Fruit fly (Drosophila melanogaster): ENCODE results near the gene CG8064.

Gene CG8064

DNA sequence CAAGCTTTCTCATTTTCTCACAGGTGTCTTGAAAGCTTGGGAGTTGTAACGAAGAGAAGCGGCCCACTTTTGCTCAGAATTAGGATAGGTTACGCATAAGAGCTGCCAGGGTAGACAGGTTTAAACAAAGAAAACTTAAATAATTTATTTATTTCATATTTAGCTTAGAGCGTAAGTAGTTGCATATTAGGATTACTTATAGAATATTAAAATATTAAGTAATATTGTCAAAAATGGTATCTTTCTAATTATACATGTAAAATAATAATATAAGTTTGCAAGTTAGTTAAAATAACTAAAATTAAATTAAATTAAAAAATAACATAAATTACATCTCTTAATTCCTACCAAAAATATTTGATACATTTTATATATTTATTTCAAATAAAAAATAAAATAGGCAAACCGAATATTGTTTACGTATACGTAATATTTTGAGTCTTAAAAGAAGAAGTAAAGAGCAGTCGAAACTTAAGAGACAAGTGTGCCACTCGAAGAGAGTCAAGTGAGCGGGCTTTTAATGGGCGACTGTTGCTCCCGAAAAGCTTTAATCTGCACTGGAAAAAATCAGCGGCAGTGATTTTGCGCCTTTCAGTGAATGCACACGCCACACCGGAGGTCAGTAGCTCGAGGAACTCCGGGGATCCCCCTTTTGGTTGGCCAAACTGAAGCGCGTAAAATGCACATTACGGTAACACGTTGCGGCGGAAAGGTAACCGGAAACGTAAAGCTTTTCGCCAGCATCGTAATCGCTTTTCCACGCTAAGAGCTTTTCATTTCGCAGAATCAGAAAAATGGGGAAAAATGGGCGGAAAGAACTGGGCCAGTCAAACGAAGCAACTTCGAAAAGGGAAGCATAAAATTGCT is 31.6 kb downstream of the CG8064 start (continued):
- TF ChIP-seq chn (GFP tag; optimal IDR thresholded peaks at IDR 0.05) (peak; percentile 19), B-H1 (GFP tag; IDR thresholded peaks at IDR 0.05) (no peak; the same call in 2 of the 3 replicates), ac (GFP tag; optimal IDR thresholded peaks at IDR 0.05) (no peak), E2f1 (GFP tag; IDR thresholded peaks at IDR 0.05) (peak; percentile 43; the same call in 1 of the 2 replicates), Lim3 (GFP tag; IDR thresholded peaks at IDR 0.05) (no peak), CG11723 (GFP tag; optimal IDR thresholded peaks at IDR 0.05) (no peak), CG2875 (GFP tag; optimal IDR thresholded peaks at IDR 0.05) (no peak), Sry-β (GFP tag; optimal IDR thresholded peaks at IDR 0.05) (no peak), fu2 (GFP tag; optimal IDR thresholded peaks at IDR 0.05) (no peak), Drgx (GFP tag; IDR thresholded peaks at IDR 0.05) (peak; percentile 12; the same call in 1 of the 2 replicates), CG18619 (GFP tag; optimal IDR thresholded peaks at IDR 0.05) (no peak), C15 (GFP tag; IDR thresholded peaks at IDR 0.05) (no peak), Atf6 (GFP tag; IDR thresholded peaks at IDR 0.05) (peak; percentile 46; the same call in 1 of the 2 replicates), CG13123 (GFP tag; optimal IDR thresholded peaks at IDR 0.05) (no peak), Pdp1 (GFP tag; optimal IDR thresholded peaks at IDR 0.05) (peak in 1 of 2 experiments; percentile 23), unc-4 (GFP tag; IDR thresholded peaks at IDR 0.05; ENCODE audit: partially characterized antibody) (no peak), CG12659 (GFP tag; optimal IDR thresholded peaks at IDR 0.05) (no peak), CG1024 (GFP tag; IDR thresholded peaks at IDR 0.05) (no peak), Sox100B (GFP tag; optimal IDR thresholded peaks at IDR 0.05) (no peak), NC2α (GFP tag; optimal IDR thresholded peaks at IDR 0.05) (no peak), Hey (tag; optimal IDR thresholded peaks at IDR 0.05) (no peak), sr (GFP tag; IDR thresholded peaks at IDR 0.05) (no peak), CG33213 (GFP tag; optimal IDR thresholded peaks at IDR 0.05) (no peak), h (optimal IDR thresholded peaks at IDR 0.05) (no peak), ewg (GFP tag; optimal IDR thresholded peaks at IDR 0.05) (no peak), Doc3 (GFP tag; IDR thresholded peaks at IDR 0.05; ENCODE audit: partially characterized antibody) (no peak), Nf-YB (GFP tag; optimal IDR thresholded peaks at IDR 0.05) (no peak), gcm (GFP tag; optimal IDR thresholded peaks at IDR 0.05) (no peak), pb (GFP tag; optimal IDR thresholded peaks at IDR 0.05) (peak; percentile 4), mld (GFP tag; IDR thresholded peaks at IDR 0.05; ENCODE audit: partially characterized antibody) (no peak), CoRest (tag; optimal IDR thresholded peaks at IDR 0.05) (peak; percentile 16), hb (GFP tag; IDR thresholded peaks at IDR 0.05; ENCODE audit: partially characterized antibody) (no peak), cato (GFP tag; optimal IDR thresholded peaks at IDR 0.05; ENCODE audit: borderline replicate concordance) (no peak), CG11696 (GFP tag; IDR thresholded peaks at IDR 0.05) (peak; percentile 26; the same call in 1 of the 2 replicates), CG8290 (GFP tag; optimal IDR thresholded peaks at IDR 0.05) (no peak), CG8290 (tag; optimal IDR thresholded peaks at IDR 0.05) (peak in 1 of 2 experiments; percentile 66), pros (GFP tag; optimal IDR thresholded peaks at IDR 0.05) (no peak), CG30403 (GFP tag; optimal IDR thresholded peaks at IDR 0.05) (no peak), vfl (GFP tag; optimal IDR thresholded peaks at IDR 0.05) (peak; percentile 5), Bdp1 (GFP tag; optimal IDR thresholded peaks at IDR 0.05) (no peak), CG2712 (tag; optimal IDR thresholded peaks at IDR 0.05) (peak; percentile 12), CG17328 (GFP tag; IDR thresholded peaks at IDR 0.05) (peak; percentile 45; the same call in 1 of the 2 replicates), Adf1 (GFP tag; IDR thresholded peaks at IDR 0.05) (no peak; the same call in 1 of the 2 replicates), CG9932 (GFP tag; IDR thresholded peaks at IDR 0.05) (peak; percentile 40), CG4328 (GFP tag; optimal IDR thresholded peaks at IDR 0.05) (no peak), CG4854 (GFP tag; optimal IDR thresholded peaks at IDR 0.05) (no peak), Abd-B (GFP tag; optimal IDR thresholded peaks at IDR 0.05) (no peak), CG31224 (GFP tag; IDR thresholded peaks at IDR 0.05) (peak; percentile 41; the same call in 1 of the 2 replicates), CG11695 (GFP tag; IDR thresholded peaks at IDR 0.05) (peak; percentile 44; the same call in 1 of the 3 replicates)

Data from whole organism, embryonic.